Worm (Caenorhabditis elegans) whole organism, late embryonic: ENCODE measurements around the gene abu-13.

ENCODE experiments used
- ceh-2 ChIP-seq: sonication (generic microtip); optimal IDR thresholded peaks from 2 replicates; lab custom pipeline; 2016; ENCODE audit warnings: missing genotype, missing genetic modification characterization, missing compliant biosample characterization
- che-1 ChIP-seq: sonication (generic microtip); optimal IDR thresholded peaks from 2 replicates; lab custom pipeline; 2016; ENCODE audit warnings: mild to moderate bottlenecking, missing genetic modification characterization, missing compliant biosample characterization
- hlh-30 ChIP-seq: sonication (generic microtip); optimal IDR thresholded peaks from 2 replicates; lab custom pipeline; 2017; ENCODE audit warnings: antibody characterized with exemption, missing genetic modification characterization, missing compliant biosample characterization; ENCODE audit not compliant: insufficient read depth
- pag-3 ChIP-seq: sonication (generic microtip); optimal IDR thresholded peaks from 2 replicates; lab custom pipeline; 2016; ENCODE audit warnings: missing compliant biosample characterization, missing genetic modification characterization, borderline replicate concordance
- pha-4 ChIP-seq: fragments of 150-350 bp; optimal IDR thresholded peaks from 2 replicates; lab custom pipeline; 2018; ENCODE audit warnings: missing biosample characterization, missing genetic modification reagents, missing genetic modification characterization
- pqm-1 ChIP-seq: sonication (generic microtip); optimal IDR thresholded peaks from 2 replicates; lab custom pipeline; 2016; ENCODE audit warnings: missing genetic modification characterization, missing compliant biosample characterization
- rnt-1 ChIP-seq: sonication (generic microtip); optimal IDR thresholded peaks from 2 replicates; lab custom pipeline; 2016; ENCODE audit warnings: missing genetic modification characterization, missing compliant biosample characterization
- tbx-2 ChIP-seq: sonication (generic microtip); optimal IDR thresholded peaks from 2 replicates; lab custom pipeline; 2016; ENCODE audit warnings: missing genetic modification characterization, missing compliant biosample characterization

DNA sequence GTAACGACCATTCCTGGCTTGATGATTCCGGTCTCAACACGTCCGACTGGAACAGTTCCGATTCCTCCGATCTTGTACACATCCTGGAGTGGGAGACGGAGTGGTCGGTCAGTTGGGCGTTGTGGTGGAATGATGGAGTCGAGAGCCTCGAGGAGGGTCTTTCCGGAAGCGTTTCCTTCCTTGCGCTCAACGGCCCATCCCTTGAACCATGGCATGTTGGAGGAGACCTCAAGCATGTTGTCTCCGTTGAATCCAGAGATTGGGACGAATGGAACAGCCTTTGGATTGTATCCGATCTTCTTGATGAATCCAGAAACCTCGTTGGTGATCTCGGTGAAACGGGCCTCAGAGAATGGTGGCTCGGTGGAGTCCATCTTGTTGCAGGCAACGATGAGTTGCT is 25.0 kb upstream of the abu-13 start:
- TF ChIP-seq ceh-2 (tag; lab: Kevin White, UChicago) (no peak), tbx-2 (no peak), pqm-1 (tag; lab: Kevin White, UChicago) (no peak), pha-4 (tag; lab: Kevin White, UChicago) (no peak), hlh-30 (tag; lab: Kevin White, UChicago) (no peak), rnt-1 (tag; lab: Kevin White, UChicago) (no peak), che-1 (tag; lab: Kevin White, UChicago) (no peak), pag-3 (no peak)
